Worm (Caenorhabditis elegans): ENCODE data around the gene F59B2.13.

DNA sequence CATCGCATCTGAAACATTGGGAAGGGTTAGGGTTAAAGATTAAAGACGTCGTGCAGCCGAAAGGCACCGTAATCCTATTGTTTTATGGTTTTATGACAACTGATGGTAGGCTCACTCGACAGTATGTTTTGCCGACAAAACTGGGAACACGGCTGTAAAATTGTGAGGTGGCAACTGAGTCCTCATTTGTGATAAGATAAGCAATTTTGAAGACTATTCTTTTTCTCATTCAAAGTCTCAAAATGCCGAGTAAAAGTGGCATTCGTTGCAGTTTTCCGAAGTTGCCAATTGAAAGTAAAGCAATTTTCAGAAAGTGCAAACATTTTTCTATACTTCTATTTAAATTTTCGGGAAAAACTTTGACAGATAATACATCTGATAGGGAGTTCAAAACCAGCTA, 42.9 kb upstream of the F59B2.13 start:
- no peak for TF ChIP-seq nhr-77 (tag; optimal IDR thresholded peaks at IDR 0.05)
- no peak for TF ChIP-seq nhr-90 (tag; optimal IDR thresholded peaks at IDR 0.05; ENCODE audit: poor library complexity)
- TF ChIP-seq dpl-1 (GFP tag; optimal IDR thresholded peaks at IDR 0.05): no peak
